Fruit fly (Drosophila melanogaster): ENCODE measurements around the gene Met75Ca.

DNA sequence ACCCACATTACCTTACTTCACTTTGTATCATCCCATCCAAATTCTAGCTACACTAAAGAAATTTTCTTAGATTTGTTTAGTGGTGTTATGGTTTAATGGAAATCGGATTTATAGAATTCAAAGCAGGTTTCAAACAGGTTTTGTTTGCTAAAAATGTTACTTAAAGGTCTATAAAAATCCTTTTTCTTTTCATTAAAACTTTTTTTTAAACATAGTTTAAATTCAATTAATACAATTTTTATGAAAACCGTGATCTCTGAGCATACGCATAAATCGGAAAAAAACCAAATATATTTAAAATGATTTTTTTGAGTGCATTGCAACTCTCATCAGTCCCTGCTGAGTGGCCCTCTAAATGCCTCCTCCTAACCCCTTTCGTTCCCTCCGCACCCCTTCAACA, 46.9 kb downstream of the Met75Ca start:
- TF ChIP-seq bab1 (GFP tag; optimal IDR thresholded peaks at IDR 0.05) (no peak), cnc (optimal IDR thresholded peaks at IDR 0.05) (no peak), CG11617 (GFP tag; optimal IDR thresholded peaks at IDR 0.05) (no peak), CG14711 (tag; optimal IDR thresholded peaks at IDR 0.05) (no peak), toe (GFP tag; optimal IDR thresholded peaks at IDR 0.05) (no peak), ovo (GFP tag; optimal IDR thresholded peaks at IDR 0.05) (no peak), CG5204 (GFP tag; optimal IDR thresholded peaks at IDR 0.05) (no peak), Hr96 (GFP tag; optimal IDR thresholded peaks at IDR 0.05) (no peak), cic (GFP tag; optimal IDR thresholded peaks at IDR 0.05) (no peak), Crg-1 (GFP tag; optimal IDR thresholded peaks at IDR 0.05) (no peak), CG1620 (GFP tag; optimal IDR thresholded peaks at IDR 0.05) (no peak), CG7045 (GFP tag; optimal IDR thresholded peaks at IDR 0.05) (no peak), Clk (GFP tag; optimal IDR thresholded peaks at IDR 0.05) (no peak), kay (GFP tag; ENCODE audit: borderline replicate concordance) (no peak)

Data from whole organism, adult.